Worm (Caenorhabditis elegans) whole organism, early embryonic: ENCODE results near the gene clc-22.

Source experiments
- B0310.2 ChIP-seq: sonication (generic microtip); optimal IDR thresholded peaks from 2 replicates; lab custom pipeline; 2016; ENCODE audit warnings: mild to moderate bottlenecking, missing genetic modification characterization, missing compliant biosample characterization
- F13C5.2 ChIP-seq: sonication (generic microtip); optimal IDR thresholded peaks from 2 replicates; lab custom pipeline; 2017; ENCODE audit warnings: mild to moderate bottlenecking, missing genetic modification characterization, inconsistent platforms, missing compliant biosample characterization
- aly-1 ChIP-seq: sonication (generic microtip); optimal IDR thresholded peaks from 2 replicates; lab custom pipeline; 2016; ENCODE audit warnings: missing genetic modification characterization, missing compliant biosample characterization
- ama-1 ChIP-seq: fragments of 150-350 bp; optimal IDR thresholded peaks from 2 replicates; lab custom pipeline; 2014
- ceh-13 ChIP-seq: fragments of 200-800 bp; sonication (Bioruptor generic); optimal IDR thresholded peaks from 2 replicates; lab custom pipeline; 2018; ENCODE audit warnings: mild to moderate bottlenecking, missing genetic modification characterization, missing compliant biosample characterization
- ceh-36 ChIP-seq: sonication (generic microtip); optimal IDR thresholded peaks from 2 replicates; lab custom pipeline; 2016; ENCODE audit warnings: missing genetic modification characterization, inconsistent platforms, missing compliant biosample characterization
- ets-7 ChIP-seq: sonication (generic microtip); optimal IDR thresholded peaks from 2 replicates; lab custom pipeline; 2016; ENCODE audit warnings: missing genotype, missing genetic modification characterization, missing compliant biosample characterization
- flt-1 ChIP-seq: fragments of 200-800 bp; sonication (Bioruptor generic); IDR thresholded peaks from 2 replicates; pipeline ENCODE4 v1.3.6; 2022; ENCODE audit warnings: missing genetic modification characterization, missing compliant biosample characterization
- hmbx-1 ChIP-seq: sonication (generic microtip); optimal IDR thresholded peaks from 2 replicates; lab custom pipeline; 2016; ENCODE audit warnings: mild to moderate bottlenecking, missing genetic modification characterization, missing compliant biosample characterization
- hmg-4 ChIP-seq: fragments of 200-800 bp; sonication (Bioruptor generic); optimal IDR thresholded peaks from 2 replicates; lab custom pipeline; 2018; ENCODE audit warnings: mild to moderate bottlenecking, missing genetic modification characterization, missing compliant biosample characterization
- hnd-1 ChIP-seq: sonication (generic microtip); optimal IDR thresholded peaks from 2 replicates; lab custom pipeline; 2016; ENCODE audit warnings: missing genetic modification characterization, missing compliant biosample characterization
- pes-1 ChIP-seq: fragments of 200-800 bp; sonication (Bioruptor generic); IDR thresholded peaks from 2 replicates; pipeline ENCODE4 v1.3.6; 2022; ENCODE audit warnings: missing genetic modification reagents, missing genetic modification characterization, missing compliant biosample characterization
- scrt-1 ChIP-seq: fragments of 200-800 bp; sonication (Bioruptor generic); IDR thresholded peaks from 2 replicates; pipeline ENCODE4 v1.3.6; 2022; ENCODE audit warnings: missing genetic modification characterization, missing compliant biosample characterization
- sea-1 ChIP-seq: fragments of 200-800 bp; sonication (Bioruptor generic); conservative IDR thresholded peaks from 2 replicates; pipeline ENCODE4 v1.3.6; 2022; ENCODE audit warnings: missing genetic modification characterization, missing compliant biosample characterization
- tbx-11 ChIP-seq: fragments of 200-800 bp; sonication (Bioruptor generic); IDR thresholded peaks from 2 replicates; pipeline ENCODE4 v1.3.6; 2022; ENCODE audit warnings: missing genetic modification characterization, missing compliant biosample characterization
- tbx-37 ChIP-seq: fragments of 200-800 bp; sonication (Bioruptor generic); conservative IDR thresholded peaks from 2 replicates; pipeline ENCODE4 v1.3.6; 2022; ENCODE audit warnings: missing genetic modification reagents, missing genetic modification characterization, missing compliant biosample characterization
- tra-4 ChIP-seq: sonication (generic microtip); optimal IDR thresholded peaks from 2 replicates; lab custom pipeline; 2017; ENCODE audit warnings: missing genetic modification characterization, missing compliant biosample characterization

Gene clc-22

DNA sequence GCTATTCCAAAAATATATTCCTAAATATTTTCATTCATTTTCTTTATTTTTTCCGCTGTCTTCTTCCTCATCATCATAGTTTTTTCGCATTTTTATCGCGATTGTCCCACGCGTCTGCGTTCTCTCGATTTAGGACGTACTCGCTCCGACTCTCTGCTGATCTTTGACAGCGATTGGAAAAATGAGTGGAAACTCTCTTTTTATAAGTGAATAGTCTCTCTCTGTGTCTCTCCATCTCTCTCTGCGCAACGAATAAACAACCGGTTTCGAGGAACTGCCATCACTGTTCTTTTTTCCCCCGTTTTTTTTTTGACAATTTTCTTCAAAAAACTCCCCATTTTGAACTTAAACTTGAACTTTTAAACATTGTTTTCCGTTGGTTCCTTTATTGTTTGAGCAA, 44.5 kb downstream of the clc-22 start:
- TF ChIP-seq hmg-4, result no peak
- no peak for TF ChIP-seq ceh-36 (tag; lab: Kevin White, UChicago)
- TF ChIP-seq tbx-37 (GFP tag; lab: Robert Waterston, UW), result no peak
- no peak for TF ChIP-seq tbx-11 (GFP tag; lab: Robert Waterston, UW)

- TF ChIP-seq ceh-13, result no peak
- no peak for TF ChIP-seq ets-7
- TF ChIP-seq flt-1 (GFP tag; lab: Robert Waterston, UW), result no peak
- no peak for TF ChIP-seq hmbx-1
- TF ChIP-seq ama-1 (lab: Kevin White, UChicago), result no peak
- TF ChIP-seq sea-1 (GFP tag; lab: Robert Waterston, UW), result no peak
- TF ChIP-seq aly-1 (tag; lab: Kevin White, UChicago), result no peak
- TF ChIP-seq ceh-36 (tag; lab: Kevin White, UChicago), result no peak
- TF ChIP-seq hmg-4, result no peak
- TF ChIP-seq hnd-1, result no peak
- TF ChIP-seq scrt-1, result no peak
- TF ChIP-seq tbx-37 (GFP tag; lab: Robert Waterston, UW), result no peak
- TF ChIP-seq pes-1 (GFP tag; lab: Robert Waterston, UW), result no peak
- no peak for TF ChIP-seq tbx-11 (GFP tag; lab: Robert Waterston, UW)
- no peak for TF ChIP-seq B0310.2 (tag; lab: Kevin White, UChicago)
- TF ChIP-seq F13C5.2 (tag; lab: Kevin White, UChicago), result no peak
- no peak for TF ChIP-seq tra-4 (tag; lab: Kevin White, UChicago)
Observed at ce11 chrII:3950077-3950476, 45.8 kb downstream of the clc-22 start, which contains the start of gene sea-2. Gene sea-2, plus strand, starts transcription at chrII:3950377.

ce11 chrII:3948507-3948906, 47.4 kb downstream of the clc-22 start:
- TF ChIP-seq hmg-4 (no peak), F13C5.2 (tag; lab: Kevin White, UChicago) (no peak), ceh-13 (no peak), hnd-1 (no peak), ceh-36 (tag; lab: Kevin White, UChicago) (no peak), tra-4 (tag; lab: Kevin White, UChicago) (no peak), ama-1 (lab: Kevin White, UChicago) (no peak), tbx-11 (GFP tag; lab: Robert Waterston, UW) (no peak), B0310.2 (tag; lab: Kevin White, UChicago) (no peak), hmbx-1 (no peak)

DNA sequence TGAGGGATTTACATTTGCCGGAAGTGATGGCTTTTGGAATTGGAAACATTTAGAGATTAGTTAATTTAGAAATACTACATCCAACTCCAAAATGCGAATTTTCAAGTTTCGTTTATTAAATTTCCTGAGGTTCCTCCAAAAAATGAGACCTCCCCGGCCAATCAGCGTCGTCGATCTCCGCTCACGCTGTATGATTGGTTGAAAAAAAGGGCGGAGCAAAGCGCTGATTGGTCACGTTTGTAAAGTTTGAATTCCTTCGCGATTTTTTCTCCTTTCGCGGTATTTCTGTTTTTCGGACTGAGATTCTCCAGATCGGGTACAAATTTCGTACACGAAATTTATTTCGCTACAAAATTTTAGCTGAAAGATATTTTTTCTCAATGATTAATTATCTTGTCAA, 48.5 kb downstream of the clc-22 start:
- TF ChIP-seq hmg-4 (no peak), tbx-37 (GFP tag; lab: Robert Waterston, UW) (no peak), tra-4 (tag; lab: Kevin White, UChicago) (no peak), ama-1 (lab: Kevin White, UChicago) (no peak), hmbx-1 (no peak)
